Worm (Caenorhabditis elegans) whole organism, young adult: ENCODE results near the gene srd-43.
A peak's percentile ranks its signal among the peaks of the same experiment; 100 is the strongest.

ENCODE experiments used
- D2030.7 ChIP-seq: fragments of 200-800 bp; sonication (Bioruptor generic); IDR thresholded peaks from 2 replicates; pipeline ENCODE4 v1.3.6; 2022; ENCODE audit warnings: missing genetic modification reagents, missing genetic modification characterization, missing compliant biosample characterization
- F33H1.4 ChIP-seq: fragments of 200-800 bp; sonication (Bioruptor generic); IDR thresholded peaks from 2 replicates; pipeline ENCODE4 v1.3.6; 2022; ENCODE audit warnings: missing genetic modification reagents, missing genetic modification characterization, missing compliant biosample characterization
- F39B2.1 ChIP-seq: fragments of 200-800 bp; sonication (Bioruptor generic); IDR thresholded peaks from 2 replicates; pipeline ENCODE4 v1.3.6; 2022; ENCODE audit warnings: missing genetic modification reagents, missing genetic modification characterization, missing compliant biosample characterization
- F49E8.2 ChIP-seq: sonication (generic microtip); optimal IDR thresholded peaks from 3 replicates; lab custom pipeline; 2017; ENCODE audit warnings: missing genetic modification characterization, mild to moderate bottlenecking, missing compliant biosample characterization, antibody characterized with exemption, moderate library complexity; ENCODE audit not compliant: insufficient read depth
- F55B11.4 ChIP-seq: sonication (generic microtip); optimal IDR thresholded peaks from 2 replicates; lab custom pipeline; 2016; ENCODE audit warnings: missing compliant biosample characterization, missing genetic modification characterization, borderline replicate concordance; ENCODE audit not compliant: insufficient read depth
- F57A8.1 ChIP-seq: fragments of 200-800 bp; sonication (Bioruptor generic); optimal IDR thresholded peaks from 2 replicates; lab custom pipeline; 2018; ENCODE audit warnings: mild to moderate bottlenecking, missing genetic modification characterization, moderate library complexity, missing compliant biosample characterization
- K11D2.4 ChIP-seq: fragments of 200-800 bp; sonication (Bioruptor generic); IDR thresholded peaks from 2 replicates; pipeline ENCODE4 v1.3.6; 2022; ENCODE audit warnings: missing genetic modification reagents, missing genetic modification characterization, missing compliant biosample characterization
- Y53F4B.3 ChIP-seq: fragments of 200-800 bp; sonication (Bioruptor generic); IDR thresholded peaks from 2 replicates; pipeline ENCODE4 v1.3.6; 2022; ENCODE audit warnings: missing genetic modification reagents, missing genetic modification characterization, missing compliant biosample characterization
- Y53G8AR.9 ChIP-seq: fragments of 200-800 bp; sonication (Bioruptor generic); conservative IDR thresholded peaks from 2 replicates; pipeline ENCODE4 v1.3.6; 2022; ENCODE audit warnings: missing genetic modification reagents, missing genetic modification characterization, missing compliant biosample characterization
- Y79H2A.3 ChIP-seq: fragments of 200-800 bp; sonication (Bioruptor generic); conservative IDR thresholded peaks from 2 replicates; pipeline ENCODE4 v1.3.6; 2022; ENCODE audit warnings: missing genetic modification reagents, missing genetic modification characterization, missing compliant biosample characterization
- ZK185.1 ChIP-seq: sonication (generic microtip); optimal IDR thresholded peaks from 2 replicates; lab custom pipeline; 2016; ENCODE audit warnings: mild to moderate bottlenecking, missing genetic modification characterization, missing compliant biosample characterization; ENCODE audit not compliant: poor library complexity, severe bottlenecking
- attf-5 ChIP-seq: fragments of 200-800 bp; sonication (Bioruptor generic); optimal IDR thresholded peaks from 2 replicates; lab custom pipeline; 2018; ENCODE audit warnings: mild to moderate bottlenecking, missing genetic modification characterization, missing compliant biosample characterization
- attf-6 ChIP-seq: fragments of 200-800 bp; sonication (Bioruptor generic); IDR thresholded peaks from 2 replicates; pipeline ENCODE4 v1.3.6; 2022; ENCODE audit warnings: missing genetic modification reagents, missing genetic modification characterization, missing compliant biosample characterization
- bed-1 ChIP-seq: fragments of 200-800 bp; sonication (Bioruptor generic); IDR thresholded peaks from 2 replicates; pipeline ENCODE4 v1.3.6; 2022; ENCODE audit warnings: missing genetic modification reagents, missing genetic modification characterization, missing compliant biosample characterization
- cebp-1 ChIP-seq, 2 experiments: fragments of 200-800 bp in 1 of 2; sonication (Bioruptor generic) in 1 of 2; sonication (generic microtip) in 1 of 2; IDR thresholded peaks in 1 of 2; optimal IDR thresholded peaks in 1 of 2; 2 replicates each; pipeline versions ENCODE4 v1.3.6 to Lab custom; 2017 to 2022; ENCODE audit warnings: missing compliant biosample characterization in 2 of 2, missing genetic modification characterization in 2 of 2, mild to moderate bottlenecking in 1 of 2, missing genetic modification reagents in 1 of 2, moderate library complexity in 1 of 2
- ceh-27 ChIP-seq: fragments of 200-800 bp; sonication (Bioruptor generic); optimal IDR thresholded peaks from 2 replicates; lab custom pipeline; 2018; ENCODE audit warnings: mild to moderate bottlenecking, missing genetic modification characterization, moderate library complexity, missing compliant biosample characterization
- ceh-40 ChIP-seq: fragments of 200-800 bp; sonication (Bioruptor generic); IDR thresholded peaks from 2 replicates; pipeline ENCODE4 v1.3.6; 2022; ENCODE audit warnings: missing genetic modification characterization, missing compliant biosample characterization
- ceh-91 ChIP-seq: fragments of 200-800 bp; sonication (Bioruptor generic); IDR thresholded peaks from 2 replicates; pipeline ENCODE4 v1.3.6; 2022; ENCODE audit warnings: missing genetic modification reagents, missing genetic modification characterization, missing compliant biosample characterization
- dox-1 ChIP-seq: fragments of 200-800 bp; sonication (Bioruptor generic); IDR thresholded peaks from 2 replicates; pipeline ENCODE4 v1.3.6; 2022; ENCODE audit warnings: missing genetic modification reagents, missing genetic modification characterization, missing compliant biosample characterization
- efl-1 ChIP-seq: fragments of 150-350 bp; optimal IDR thresholded peaks from 2 replicates; lab custom pipeline; 2014; ENCODE audit warnings: missing biosample characterization, missing genetic modification reagents, missing genetic modification characterization
- egl-18 ChIP-seq: fragments of 200-800 bp; sonication (Bioruptor generic); IDR thresholded peaks from 2 replicates; pipeline ENCODE4 v1.3.6; 2022; ENCODE audit warnings: missing genetic modification reagents, missing genetic modification characterization, missing compliant biosample characterization
- him-1 ChIP-seq: sonication (generic microtip); optimal IDR thresholded peaks from 2 replicates; lab custom pipeline; 2016; ENCODE audit warnings: missing genotype, missing genetic modification reagents, missing genetic modification characterization, missing compliant biosample characterization
- hlh-26 ChIP-seq: fragments of 200-800 bp; sonication (Bioruptor generic); conservative IDR thresholded peaks from 2 replicates; pipeline ENCODE4 v1.3.6; 2022; ENCODE audit warnings: missing genetic modification reagents, missing genetic modification characterization, missing compliant biosample characterization
- hrde-1 ChIP-seq: sonication (generic microtip); optimal IDR thresholded peaks from 2 replicates; lab custom pipeline; 2016; ENCODE audit warnings: missing genetic modification characterization, mild to moderate bottlenecking, missing compliant biosample characterization, moderate library complexity, missing genotype, missing genetic modification reagents, borderline replicate concordance
- hsf-1 ChIP-seq: fragments of 200-800 bp; sonication (Bioruptor generic); IDR thresholded peaks from 2 replicates; pipeline ENCODE4 v1.3.6; 2022; ENCODE audit warnings: missing genetic modification reagents, missing genetic modification characterization, missing compliant biosample characterization
- let-607 ChIP-seq, 2 experiments: fragments of 200-800 bp in 1 of 2; sonication (Bioruptor generic) in 1 of 2; sonication (generic microtip) in 1 of 2; optimal IDR thresholded peaks; 2 replicates each; lab custom pipeline; 2016 to 2018; ENCODE audit warnings: mild to moderate bottlenecking in 2 of 2, missing compliant biosample characterization in 2 of 2, missing genetic modification characterization in 2 of 2, moderate library complexity in 2 of 2, missing genotype in 1 of 2
- lin-35 ChIP-seq, 3 experiments: fragments of 150-350 bp in 2 of 3; sonication (generic microtip) in 1 of 3; optimal IDR thresholded peaks; 2 replicates each; lab custom pipeline; 2014 to 2018; ENCODE audit warnings: missing biosample characterization in 3 of 3, missing genetic modification characterization in 3 of 3, missing genetic modification reagents in 3 of 3
- lir-1 ChIP-seq: fragments of 200-800 bp; sonication (Bioruptor generic); conservative IDR thresholded peaks from 2 replicates; pipeline ENCODE4 v1.3.6; 2022; ENCODE audit warnings: missing genetic modification reagents, missing genetic modification characterization, missing compliant biosample characterization
- madf-10 ChIP-seq: sonication (generic microtip); optimal IDR thresholded peaks from 2 replicates; lab custom pipeline; 2016; ENCODE audit warnings: mild to moderate bottlenecking, missing genetic modification characterization, missing compliant biosample characterization
- madf-3 ChIP-seq: fragments of 200-800 bp; sonication (Bioruptor generic); IDR thresholded peaks from 2 replicates; pipeline ENCODE4 v1.3.6; 2022; ENCODE audit warnings: missing genetic modification reagents, missing genetic modification characterization, missing compliant biosample characterization
- madf-8 ChIP-seq: fragments of 200-800 bp; sonication (Bioruptor generic); conservative IDR thresholded peaks from 2 replicates; pipeline ENCODE4 v1.3.6; 2022; ENCODE audit warnings: missing genetic modification reagents, missing genetic modification characterization, missing compliant biosample characterization
- mcd-1 ChIP-seq: fragments of 200-800 bp; sonication (Bioruptor generic); IDR thresholded peaks from 2 replicates; pipeline ENCODE4 v1.3.6; 2022; ENCODE audit warnings: missing genetic modification reagents, missing genetic modification characterization, missing compliant biosample characterization
- nfyb-1 ChIP-seq: fragments of 200-800 bp; sonication (Bioruptor generic); IDR thresholded peaks from 2 replicates; pipeline ENCODE4 v1.3.6; 2022; ENCODE audit warnings: missing genetic modification reagents, missing genetic modification characterization, missing compliant biosample characterization
- nhr-120 ChIP-seq: fragments of 200-800 bp; sonication (Bioruptor generic); IDR thresholded peaks from 2 replicates; pipeline ENCODE4 v1.3.6; 2022; ENCODE audit warnings: missing genetic modification characterization, missing compliant biosample characterization
- nhr-179 ChIP-seq: sonication (generic microtip); optimal IDR thresholded peaks from 2 replicates; lab custom pipeline; 2016; ENCODE audit warnings: mild to moderate bottlenecking, missing genetic modification characterization, missing compliant biosample characterization
- rpc-1 ChIP-seq, 2 experiments: fragments of 150-350 bp in 1 of 2; sonication (generic microtip) in 1 of 2; optimal IDR thresholded peaks; 2 replicates each; lab custom pipeline; 2014 to 2018; ENCODE audit warnings: missing biosample characterization in 1 of 2, missing genetic modification characterization in 1 of 2, missing genetic modification reagents in 1 of 2, missing genotype in 1 of 2
- sdz-38 ChIP-seq: sonication (generic microtip); optimal IDR thresholded peaks from 2 replicates; lab custom pipeline; 2016; ENCODE audit warnings: missing genotype, missing genetic modification characterization, missing compliant biosample characterization
- sea-2 ChIP-seq: fragments of 200-800 bp; sonication (Bioruptor generic); IDR thresholded peaks from 2 replicates; pipeline ENCODE4 v1.3.6; 2022; ENCODE audit warnings: missing genetic modification characterization, missing compliant biosample characterization
- snpc-1.1 ChIP-seq: sonication (generic microtip); optimal IDR thresholded peaks from 2 replicates; lab custom pipeline; 2017; ENCODE audit warnings: missing genetic modification characterization, mild to moderate bottlenecking, missing compliant biosample characterization, antibody characterized with exemption, moderate library complexity, missing genotype, missing genetic modification reagents; ENCODE audit not compliant: insufficient read depth
- zim-3 ChIP-seq: sonication (generic microtip); optimal IDR thresholded peaks from 2 replicates; lab custom pipeline; 2017; ENCODE audit warnings: mild to moderate bottlenecking, missing genetic modification characterization, moderate library complexity, missing compliant biosample characterization
- ztf-18 ChIP-seq: sonication (generic microtip); optimal IDR thresholded peaks from 2 replicates; lab custom pipeline; 2016; ENCODE audit warnings: missing genotype, mild to moderate bottlenecking, missing genetic modification characterization, missing compliant biosample characterization
- ztf-22 ChIP-seq: fragments of 200-800 bp; sonication (Bioruptor generic); optimal IDR thresholded peaks from 2 replicates; lab custom pipeline; 2018; ENCODE audit warnings: mild to moderate bottlenecking, missing genetic modification characterization, moderate library complexity, missing compliant biosample characterization
- ztf-25 ChIP-seq: fragments of 200-800 bp; sonication (Bioruptor generic); IDR thresholded peaks from 2 replicates; pipeline ENCODE4 v1.3.6; 2022; ENCODE audit warnings: missing genetic modification reagents, missing genetic modification characterization, missing compliant biosample characterization

The srd-43 gene

ce11 chrX:13306869-13307446 is 1.3 kb upstream of the srd-43 start (continued):
- peak; percentile 68 for TF ChIP-seq ztf-22
- TF ChIP-seq let-607 (tag; optimal IDR thresholded peaks at IDR 0.05; lab: Kevin White, UChicago): peak; percentile 56 to 71
- TF ChIP-seq F55B11.4 (tag; lab: Kevin White, UChicago): peak; percentile 10
- TF ChIP-seq sdz-38: no peak
- no peak for TF ChIP-seq hsf-1 (GFP tag; lab: Robert Waterston, UW)
- TF ChIP-seq cebp-1 (GFP tag; IDR thresholded peaks at IDR 0.05; lab: Robert Waterston, UW): peak; percentile 65; the same call in 1 of the 2 replicates
- no peak for TF ChIP-seq cebp-1 (tag; optimal IDR thresholded peaks at IDR 0.05; lab: Kevin White, UChicago)
- 0 out of 2 replicates have a peak, but pooled peaks have one; percentile 33 for TF ChIP-seq hlh-26 (GFP tag; lab: Robert Waterston, UW)
- peak; percentile 81 for TF ChIP-seq snpc-1.1 (tag; lab: Kevin White, UChicago)
- TF ChIP-seq madf-8 (GFP tag; lab: Robert Waterston, UW): 0 out of 2 replicates have a peak, but pooled peaks have one; percentile 17
- TF ChIP-seq D2030.7 (GFP tag; lab: Robert Waterston, UW): peak; percentile 90
- TF ChIP-seq bed-1 (GFP tag; lab: Robert Waterston, UW): 0 out of 2 replicates have a peak, but pooled peaks have one; percentile 66
- TF ChIP-seq nfyb-1 (GFP tag; lab: Robert Waterston, UW): peak; percentile 92
- peak; percentile 77 for TF ChIP-seq ztf-18 (tag; lab: Kevin White, UChicago)
- TF ChIP-seq lin-35 (GFP tag; optimal IDR thresholded peaks at IDR 0.05; lab: Kevin White, UChicago): peak in 2 of 3 experiments; percentile 1 to 83
- peak; percentile 55 for TF ChIP-seq nhr-179 (tag; lab: Kevin White, UChicago)
- no peak for TF ChIP-seq F49E8.2 (tag; lab: Kevin White, UChicago)
- peak; percentile 82 for TF ChIP-seq K11D2.4 (GFP tag; lab: Robert Waterston, UW)
- TF ChIP-seq ceh-27 (GFP tag; lab: Kevin White, UChicago): peak; percentile 85
- no peak for TF ChIP-seq F33H1.4 (GFP tag; lab: Robert Waterston, UW)
- peak; percentile 79; the same call in 1 of the 2 replicates for TF ChIP-seq egl-18 (GFP tag; lab: Robert Waterston, UW)
- peak; percentile 65 for TF ChIP-seq attf-6 (GFP tag; lab: Robert Waterston, UW)
- 0 out of 2 replicates have a peak, but pooled peaks have one; percentile 47 for TF ChIP-seq nhr-120 (GFP tag; lab: Robert Waterston, UW)
- TF ChIP-seq Y53F4B.3: peak; percentile 65
- peak; percentile 98 for TF ChIP-seq ztf-25 (GFP tag; lab: Robert Waterston, UW)
- peak; percentile 91 for TF ChIP-seq zim-3
- TF ChIP-seq F39B2.1 (GFP tag; lab: Robert Waterston, UW): no peak
- TF ChIP-seq madf-10 (tag; lab: Kevin White, UChicago): peak; percentile 89
- TF ChIP-seq ceh-40 (GFP tag; lab: Robert Waterston, UW): peak; percentile 92
- TF ChIP-seq F57A8.1 (GFP tag; lab: Kevin White, UChicago): peak; percentile 82
- TF ChIP-seq dox-1 (GFP tag; lab: Robert Waterston, UW): peak; percentile 89; the same call in 1 of the 2 replicates
- TF ChIP-seq him-1 (tag; lab: Kevin White, UChicago): peak; percentile 89
- peak; percentile 99 for TF ChIP-seq rpc-1 (optimal IDR thresholded peaks at IDR 0.05; lab: Kevin White, UChicago)
- peak; percentile 100 for TF ChIP-seq rpc-1 (tag; optimal IDR thresholded peaks at IDR 0.05; lab: Kevin White, UChicago)
- no peak; the same call in none of the 2 replicates for TF ChIP-seq mcd-1 (GFP tag; lab: Robert Waterston, UW)
- TF ChIP-seq attf-5: peak; percentile 81
- 0 out of 2 replicates have a peak, but pooled peaks have one; percentile 34 for TF ChIP-seq Y79H2A.3 (GFP tag; lab: Robert Waterston, UW)
- peak; percentile 94 for TF ChIP-seq ZK185.1 (tag; lab: Kevin White, UChicago)
- no peak for TF ChIP-seq ceh-91 (GFP tag; lab: Robert Waterston, UW)
- peak; percentile 90 for TF ChIP-seq hrde-1 (tag; lab: Kevin White, UChicago)
- TF ChIP-seq sea-2 (GFP tag; lab: Robert Waterston, UW): no peak
- TF ChIP-seq efl-1 (GFP tag; lab: Kevin White, UChicago): no peak
- no peak; the same call in 1 of the 2 replicates for TF ChIP-seq madf-3 (GFP tag; lab: Robert Waterston, UW)
- TF ChIP-seq Y53G8AR.9 (GFP tag; lab: Robert Waterston, UW): no peak; the same call in 1 of the 2 replicates
- no peak for TF ChIP-seq lir-1
